Fruit fly (Drosophila melanogaster): ENCODE data around the gene CG13891.

Gene CG13891

DNA sequence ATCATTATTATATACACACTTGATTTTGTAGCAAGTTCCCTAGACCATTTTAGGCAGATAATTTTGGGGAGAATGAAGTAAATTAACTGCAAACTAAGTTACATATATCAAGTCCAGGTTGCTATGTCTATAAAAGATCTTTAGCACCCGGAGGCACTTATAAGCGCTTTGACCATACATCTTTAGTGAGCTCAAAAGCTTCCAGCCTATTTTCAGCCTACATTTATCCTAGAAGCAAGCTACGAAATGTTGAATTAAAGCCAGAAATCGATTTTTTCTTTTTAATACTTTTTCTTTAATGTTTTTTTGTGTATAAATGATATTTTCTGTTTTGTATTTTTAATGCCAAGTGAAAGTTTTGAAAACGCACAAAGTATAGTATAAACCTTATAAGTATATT is at the start of gene CG13891:
Gene CG13891, minus strand, starts transcription at position 101 of the 400 bp plus-strand sequence.
- TF ChIP-seq psq (optimal IDR thresholded peaks at IDR 0.05) (no peak), Sin3A (optimal IDR thresholded peaks at IDR 0.05) (no peak), insv (optimal IDR thresholded peaks at IDR 0.05) (no peak), ttk (optimal IDR thresholded peaks at IDR 0.05) (no peak), Myc (optimal IDR thresholded peaks at IDR 0.05) (no peak), h (optimal IDR thresholded peaks at IDR 0.05) (no peak)

DNA sequence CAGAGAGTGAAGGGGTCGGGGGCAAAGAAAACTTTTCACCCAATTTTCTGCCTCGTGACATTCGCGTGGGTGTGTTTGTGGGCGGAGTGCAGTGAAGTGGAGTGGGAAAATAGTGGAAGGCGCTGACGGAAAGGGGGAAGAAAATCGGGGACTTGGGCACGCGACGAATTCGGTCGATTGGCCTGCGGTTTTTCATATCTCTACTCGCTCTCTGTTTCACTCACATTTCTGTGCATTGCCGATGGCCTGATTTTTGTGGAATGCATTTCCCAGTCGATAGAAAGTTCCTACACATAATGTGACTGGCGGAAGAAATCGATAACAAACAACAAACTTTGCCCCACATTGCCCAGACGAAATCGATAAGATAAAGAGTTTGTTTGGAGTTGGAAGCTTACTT is 39.4 kb upstream of the CG13891 start:
- TF ChIP-seq Sin3A (optimal IDR thresholded peaks at IDR 0.05) (no peak), h (optimal IDR thresholded peaks at IDR 0.05) (no peak), insv (optimal IDR thresholded peaks at IDR 0.05) (no peak), ttk (optimal IDR thresholded peaks at IDR 0.05) (no peak)

DNA sequence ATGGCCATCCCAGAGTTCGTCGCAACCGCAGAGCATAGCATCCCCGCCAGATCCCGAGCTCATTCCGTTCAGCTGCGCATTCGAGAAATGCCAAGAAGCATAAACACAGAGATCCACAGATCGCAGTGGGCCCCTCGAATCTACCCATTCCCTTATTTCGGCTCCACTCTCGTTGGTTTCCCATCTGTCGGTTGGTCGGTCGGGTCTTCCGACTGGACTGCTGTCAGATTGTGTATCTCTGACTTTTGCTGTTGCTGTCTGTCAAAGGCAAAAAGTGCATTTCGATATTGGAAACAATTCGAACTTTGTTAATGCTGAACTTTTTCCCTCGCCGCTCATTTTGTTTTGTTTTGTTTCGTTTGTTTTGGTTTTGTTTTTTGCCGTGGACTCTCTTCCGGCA is 37.5 kb upstream of the CG13891 start:
- TF ChIP-seq insv (optimal IDR thresholded peaks at IDR 0.05) (no peak), ttk (optimal IDR thresholded peaks at IDR 0.05) (no peak), h (optimal IDR thresholded peaks at IDR 0.05) (no peak), psq (optimal IDR thresholded peaks at IDR 0.05) (no peak), Myc (optimal IDR thresholded peaks at IDR 0.05) (no peak), Sin3A (optimal IDR thresholded peaks at IDR 0.05) (no peak)

DNA sequence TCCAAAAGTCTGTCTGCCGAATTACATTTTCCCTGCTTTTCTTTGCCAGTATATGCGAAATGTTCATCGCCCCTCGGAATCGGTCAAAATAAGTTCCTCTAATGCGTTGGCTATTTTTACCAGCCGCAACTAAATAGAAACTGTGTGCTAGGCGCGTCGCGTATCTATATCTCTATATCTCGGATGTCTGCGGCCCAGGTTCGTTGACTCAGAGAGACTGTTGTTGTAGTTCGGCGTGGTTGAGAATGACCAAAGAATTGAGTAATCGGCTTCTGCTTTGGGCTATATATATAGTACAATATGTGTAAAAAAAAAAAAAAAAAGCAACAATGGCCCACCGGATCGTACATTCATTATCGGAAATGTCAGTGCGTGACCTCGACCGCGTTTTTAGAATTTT is 31.7 kb upstream of the CG13891 start:
- TF ChIP-seq insv (optimal IDR thresholded peaks at IDR 0.05) (no peak), Myc (optimal IDR thresholded peaks at IDR 0.05) (no peak), h (optimal IDR thresholded peaks at IDR 0.05) (no peak), ttk (optimal IDR thresholded peaks at IDR 0.05) (no peak), Sin3A (optimal IDR thresholded peaks at IDR 0.05) (no peak), psq (optimal IDR thresholded peaks at IDR 0.05) (no peak)

DNA sequence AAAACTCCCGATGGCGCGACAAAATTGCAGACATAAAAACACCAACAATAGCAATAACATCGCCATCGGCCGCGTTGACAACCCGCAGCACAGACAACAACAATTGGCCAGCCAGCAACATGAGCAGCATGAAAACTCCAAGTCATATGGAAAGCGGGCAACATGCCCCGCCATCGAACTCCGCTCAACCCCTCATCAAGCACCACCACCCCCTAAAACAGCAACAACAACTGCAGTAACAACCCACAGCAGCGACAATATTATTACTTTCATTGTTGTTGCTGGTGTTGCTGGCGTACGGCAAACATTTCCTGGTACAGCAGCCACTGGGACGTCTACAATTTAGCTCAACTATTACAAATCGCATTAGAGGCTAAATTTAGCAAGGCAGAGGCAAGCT is 23.7 kb upstream of the CG13891 start:
- TF ChIP-seq ttk (optimal IDR thresholded peaks at IDR 0.05) (no peak), insv (optimal IDR thresholded peaks at IDR 0.05) (no peak), h (optimal IDR thresholded peaks at IDR 0.05) (no peak), Myc (optimal IDR thresholded peaks at IDR 0.05) (no peak), Sin3A (optimal IDR thresholded peaks at IDR 0.05) (no peak), psq (optimal IDR thresholded peaks at IDR 0.05) (no peak)

DNA sequence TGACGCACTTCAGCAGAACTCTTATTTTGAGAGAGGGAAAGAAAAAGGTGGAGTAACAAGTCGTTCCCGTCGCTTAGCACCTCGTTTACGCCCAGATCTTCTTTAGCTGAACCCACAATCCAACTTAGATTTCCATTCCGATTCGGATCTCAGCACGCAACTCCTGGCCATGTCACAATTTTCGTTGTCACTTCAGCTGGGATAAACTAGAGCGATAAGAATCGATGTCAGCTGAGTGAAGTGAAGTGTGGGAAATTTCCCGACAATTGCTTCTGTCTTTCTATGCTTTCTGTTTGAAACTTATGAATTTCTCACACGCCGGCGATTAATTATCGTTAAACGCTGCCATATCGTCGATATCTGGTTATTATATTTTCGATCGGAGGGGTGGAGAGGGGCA is 22.7 kb upstream of the CG13891 start:
- TF ChIP-seq insv (optimal IDR thresholded peaks at IDR 0.05) = no peak
- TF ChIP-seq psq (optimal IDR thresholded peaks at IDR 0.05) = no peak
- TF ChIP-seq Myc (optimal IDR thresholded peaks at IDR 0.05) = no peak
- TF ChIP-seq Sin3A (optimal IDR thresholded peaks at IDR 0.05) = no peak
- no peak for TF ChIP-seq ttk (optimal IDR thresholded peaks at IDR 0.05)
- TF ChIP-seq h (optimal IDR thresholded peaks at IDR 0.05) = no peak

DNA sequence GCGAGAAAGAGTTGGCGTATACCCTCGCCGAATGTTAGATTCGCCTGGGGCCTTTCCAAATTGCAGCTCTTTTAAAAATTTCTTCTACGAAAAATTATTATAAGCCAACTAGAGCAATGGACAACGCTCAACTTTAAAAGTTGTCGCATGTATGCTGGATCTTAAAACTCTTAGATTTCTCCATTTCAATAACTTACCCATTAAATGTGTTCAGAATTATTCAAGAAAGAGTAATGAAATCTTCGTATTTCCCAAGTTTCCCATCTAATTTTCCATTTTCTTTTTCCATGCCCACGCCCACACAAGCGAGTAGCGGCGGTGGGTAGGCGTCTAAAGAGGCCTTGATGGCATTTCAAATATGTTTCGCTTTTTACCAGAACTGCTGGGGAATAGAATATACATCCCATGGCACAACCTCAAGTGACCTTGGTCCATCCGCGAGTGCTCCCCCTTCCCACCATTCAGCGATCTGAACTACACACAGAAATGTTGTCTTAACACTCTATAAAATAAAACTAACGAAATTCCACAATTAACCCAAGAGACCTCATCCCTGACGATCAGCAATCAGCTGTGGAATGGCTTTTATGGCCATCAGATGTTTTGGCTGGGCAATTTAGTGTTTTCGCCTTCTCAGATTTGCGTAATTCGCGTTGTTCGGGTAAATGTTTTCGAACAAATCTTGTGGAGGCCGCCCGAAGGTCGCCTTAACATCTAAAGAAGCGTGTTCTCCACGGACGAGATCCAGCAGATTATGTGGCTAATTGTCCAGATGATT is 21.3 kb upstream of the CG13891 start:
- TF ChIP-seq Myc (optimal IDR thresholded peaks at IDR 0.05) (no peak), Sin3A (optimal IDR thresholded peaks at IDR 0.05) (no peak), psq (optimal IDR thresholded peaks at IDR 0.05) (no peak), ttk (optimal IDR thresholded peaks at IDR 0.05) (no peak), h (optimal IDR thresholded peaks at IDR 0.05) (no peak), insv (optimal IDR thresholded peaks at IDR 0.05) (no peak)

DNA sequence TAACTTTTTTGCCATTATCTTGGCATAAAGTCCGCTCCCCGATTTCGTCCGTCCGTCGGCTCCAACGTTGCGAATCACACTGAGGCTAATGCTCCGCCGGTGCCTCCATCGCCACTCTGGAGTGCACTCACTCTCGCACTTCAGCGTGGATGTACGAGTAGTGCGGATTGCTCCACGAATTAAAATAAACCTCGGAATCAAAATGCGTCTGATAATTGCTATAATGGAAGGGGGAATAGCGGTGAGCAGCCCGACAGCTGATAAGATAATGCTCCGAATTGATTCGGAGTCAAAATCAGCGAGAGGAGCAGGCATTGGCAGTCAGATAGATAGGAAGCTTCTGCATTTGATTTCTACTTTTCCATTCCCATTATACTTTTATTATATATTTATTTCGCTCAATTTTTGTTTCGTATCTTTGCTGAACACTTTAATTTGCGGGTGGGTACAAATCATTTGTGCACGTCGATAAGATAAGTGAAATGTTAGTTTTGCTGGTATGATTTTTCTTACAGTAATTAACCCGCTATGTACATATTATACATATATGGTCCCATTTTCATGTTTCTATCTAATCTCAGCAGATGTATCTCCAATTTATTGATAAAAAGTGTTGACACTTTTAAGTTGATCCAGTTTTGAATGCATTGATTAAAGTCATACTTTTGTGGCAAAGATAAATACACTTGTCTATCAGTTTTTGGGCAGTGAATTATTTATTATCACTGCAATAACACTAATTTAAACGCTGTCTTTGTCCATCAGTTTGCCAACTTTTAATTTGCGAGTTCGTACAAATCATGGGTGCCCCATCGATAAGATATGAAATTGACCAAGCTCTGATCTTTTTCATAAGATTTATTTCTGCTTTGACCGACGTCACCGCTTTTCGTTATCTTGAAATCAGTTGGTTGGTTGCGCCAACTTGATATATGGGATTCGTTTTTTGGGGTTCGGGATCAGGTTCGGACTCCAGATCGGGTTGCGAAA is 14.6 kb upstream of the CG13891 start:
- TF ChIP-seq Myc (optimal IDR thresholded peaks at IDR 0.05) (no peak), ttk (optimal IDR thresholded peaks at IDR 0.05) (no peak), insv (optimal IDR thresholded peaks at IDR 0.05) (no peak), h (optimal IDR thresholded peaks at IDR 0.05) (no peak), Sin3A (optimal IDR thresholded peaks at IDR 0.05) (no peak), psq (optimal IDR thresholded peaks at IDR 0.05) (no peak)

DNA sequence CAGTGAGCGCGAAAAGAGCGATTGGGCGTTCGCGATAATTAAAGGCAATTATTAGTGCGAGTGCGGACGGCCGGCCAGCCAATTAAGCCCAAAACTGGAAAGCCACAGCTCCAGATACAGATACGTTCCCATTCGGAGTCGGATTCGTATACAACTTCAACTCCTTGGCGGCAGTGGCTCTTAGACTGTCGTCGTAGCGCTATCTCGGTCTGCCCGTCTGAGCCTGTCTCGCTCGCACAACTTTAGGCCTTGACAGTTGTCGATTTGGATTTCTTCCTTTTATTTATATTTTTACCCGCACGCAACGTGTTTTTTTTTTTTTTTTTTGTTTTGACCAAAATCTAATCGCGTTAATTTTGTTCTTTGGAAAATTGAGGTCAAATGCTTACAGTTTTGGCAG is 13.5 kb upstream of the CG13891 start:
- TF ChIP-seq Myc (optimal IDR thresholded peaks at IDR 0.05) (no peak), Sin3A (optimal IDR thresholded peaks at IDR 0.05) (no peak), insv (optimal IDR thresholded peaks at IDR 0.05) (no peak), h (optimal IDR thresholded peaks at IDR 0.05) (no peak), ttk (optimal IDR thresholded peaks at IDR 0.05) (no peak), psq (optimal IDR thresholded peaks at IDR 0.05) (no peak)

DNA sequence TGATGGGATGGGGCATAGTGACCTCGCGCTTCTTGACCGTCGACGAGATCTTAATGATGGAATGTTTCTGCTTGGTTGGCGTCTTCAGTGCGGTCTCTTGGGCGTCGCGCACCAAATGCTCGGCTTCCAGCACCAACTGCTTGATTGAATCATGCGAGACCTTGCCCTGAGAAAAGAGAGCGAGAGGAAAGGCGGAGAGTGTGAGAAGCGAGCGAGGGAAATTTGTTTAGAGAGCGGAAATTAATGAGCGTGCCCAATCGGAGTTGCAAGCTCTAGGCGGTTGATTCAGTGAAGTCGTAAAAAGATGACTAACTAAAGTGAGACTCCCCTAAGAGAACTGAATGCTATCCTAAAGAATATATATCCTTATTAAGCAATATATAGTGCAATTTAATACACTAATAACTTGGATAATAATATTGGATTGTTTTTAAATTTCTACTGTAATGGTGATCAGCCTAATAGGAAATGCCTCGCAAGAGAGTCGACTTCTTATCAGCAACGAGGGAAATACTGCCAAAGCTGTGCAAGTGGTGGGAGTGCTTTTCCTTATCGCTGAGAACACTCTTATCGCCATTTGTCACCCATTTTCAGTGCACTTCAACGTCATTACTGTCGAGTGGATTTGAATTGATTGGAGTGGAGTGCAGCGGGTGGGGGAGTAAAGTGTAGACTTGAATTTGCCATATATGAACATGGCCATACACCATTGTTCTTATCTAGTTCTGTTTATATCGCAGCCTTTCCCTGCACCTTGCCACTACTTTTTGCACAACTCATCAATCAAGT is 12.2 kb upstream of the CG13891 start:
- TF ChIP-seq insv (optimal IDR thresholded peaks at IDR 0.05) (no peak), Sin3A (optimal IDR thresholded peaks at IDR 0.05) (no peak), h (optimal IDR thresholded peaks at IDR 0.05) (no peak), ttk (optimal IDR thresholded peaks at IDR 0.05) (no peak), Myc (optimal IDR thresholded peaks at IDR 0.05) (no peak), psq (optimal IDR thresholded peaks at IDR 0.05) (no peak)

DNA sequence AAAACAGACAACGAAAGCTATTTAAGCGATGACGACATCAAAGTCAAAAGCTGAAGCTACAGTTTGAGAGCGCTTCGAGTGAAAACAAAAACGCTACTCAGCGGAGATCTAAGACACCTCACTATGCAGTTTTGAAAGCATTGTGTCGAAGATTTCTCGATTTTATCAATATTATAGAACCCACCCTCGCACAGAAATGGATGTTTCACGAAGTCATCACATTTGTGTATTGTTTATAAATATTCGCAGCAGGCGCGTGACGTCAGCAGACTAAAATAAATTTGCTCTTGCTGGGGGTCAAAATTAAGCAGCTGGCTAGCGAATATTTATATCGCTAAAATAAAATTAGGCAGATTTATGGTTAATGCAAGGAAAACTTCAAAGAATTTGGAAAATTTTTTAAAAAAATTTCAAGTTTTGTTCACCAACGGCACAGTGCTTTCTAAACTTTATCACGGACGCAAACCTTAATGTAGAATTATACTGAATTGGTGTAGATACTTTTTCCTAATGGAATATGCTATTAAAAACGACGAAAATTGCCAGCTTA is 8.0 kb upstream of the CG13891 start:
- TF ChIP-seq ttk (optimal IDR thresholded peaks at IDR 0.05) (no peak), Sin3A (optimal IDR thresholded peaks at IDR 0.05) (no peak), h (optimal IDR thresholded peaks at IDR 0.05) (no peak), psq (optimal IDR thresholded peaks at IDR 0.05) (no peak), insv (optimal IDR thresholded peaks at IDR 0.05) (no peak), Myc (optimal IDR thresholded peaks at IDR 0.05) (no peak)

Data from Kc167 (cell line).